Worm (Caenorhabditis elegans) whole organism, young adult: ENCODE measurements around the gene C44H4.6.

Source experiments
- C06A6.2 ChIP-seq: fragments of 200-800 bp; sonication (Bioruptor generic); conservative IDR thresholded peaks from 2 replicates; pipeline ENCODE4 v1.3.6; 2022; ENCODE audit warnings: missing genetic modification characterization, missing compliant biosample characterization
- bed-2 ChIP-seq: fragments of 200-800 bp; sonication (Bioruptor generic); IDR thresholded peaks from 2 replicates; pipeline ENCODE4 v1.3.6; 2022; ENCODE audit warnings: missing genetic modification reagents, missing genetic modification characterization, missing compliant biosample characterization
- ceh-79 ChIP-seq: sonication (generic microtip); optimal IDR thresholded peaks from 2 replicates; lab custom pipeline; 2017; ENCODE audit warnings: mild to moderate bottlenecking, missing genetic modification characterization, missing compliant biosample characterization
- die-1 ChIP-seq: sonication (generic microtip); optimal IDR thresholded peaks from 2 replicates; lab custom pipeline; 2016; ENCODE audit warnings: missing genotype, mild to moderate bottlenecking, missing genetic modification characterization, missing compliant biosample characterization
- egl-18 ChIP-seq: fragments of 200-800 bp; sonication (Bioruptor generic); IDR thresholded peaks from 2 replicates; pipeline ENCODE4 v1.3.6; 2022; ENCODE audit warnings: missing genetic modification reagents, missing genetic modification characterization, missing compliant biosample characterization
- lin-54 ChIP-seq: fragments of 200-800 bp; sonication (Bioruptor generic); optimal IDR thresholded peaks from 2 replicates; lab custom pipeline; 2018; ENCODE audit warnings: mild to moderate bottlenecking, missing genetic modification characterization, missing compliant biosample characterization
- madf-10 ChIP-seq: sonication (generic microtip); optimal IDR thresholded peaks from 2 replicates; lab custom pipeline; 2016; ENCODE audit warnings: mild to moderate bottlenecking, missing genetic modification characterization, missing compliant biosample characterization
- unc-130 ChIP-seq: sonication (generic microtip); optimal IDR thresholded peaks from 2 replicates; lab custom pipeline; 2016; ENCODE audit warnings: missing genetic modification reagents, missing genetic modification characterization, missing compliant biosample characterization
- unc-62 ChIP-seq: fragments of 150-350 bp; optimal IDR thresholded peaks from 2 replicates; lab custom pipeline; 2014; ENCODE audit warnings: missing biosample characterization, missing genetic modification reagents, missing genetic modification characterization
- ztf-18 ChIP-seq: sonication (generic microtip); optimal IDR thresholded peaks from 2 replicates; lab custom pipeline; 2016; ENCODE audit warnings: missing genotype, mild to moderate bottlenecking, missing genetic modification characterization, missing compliant biosample characterization

- TF ChIP-seq unc-130 (no peak), unc-62 (GFP tag; lab: Kevin White, UChicago) (no peak), ztf-18 (tag; lab: Kevin White, UChicago) (no peak), lin-54 (GFP tag; lab: Kevin White, UChicago) (no peak), C06A6.2 (GFP tag; lab: Robert Waterston, UW) (no peak), die-1 (tag; lab: Kevin White, UChicago) (no peak), ceh-79 (no peak), egl-18 (GFP tag; lab: Robert Waterston, UW) (0 out of 2 replicates have a peak, but pooled peaks have one; percentile 10), madf-10 (tag; lab: Kevin White, UChicago) (peak; percentile 1), bed-2 (GFP tag; lab: Robert Waterston, UW) (no peak)
These were observed 36.7 kb downstream of the C44H4.6 start for ce11 chrX:14562286-14563086.
